Worm (Caenorhabditis elegans) whole organism, young adult: ENCODE results near the gene F26H11.8.

ENCODE experiments used
- B0019.2 ChIP-seq: fragments of 200-800 bp; sonication (Bioruptor generic); conservative IDR thresholded peaks from 2 replicates; pipeline ENCODE4 v1.3.6; 2022; ENCODE audit warnings: missing genetic modification reagents, missing genetic modification characterization, missing compliant biosample characterization
- B0336.3 ChIP-seq: fragments of 200-800 bp; sonication (Bioruptor generic); IDR thresholded peaks from 2 replicates; pipeline ENCODE4 v1.3.6; 2022; ENCODE audit warnings: missing genetic modification characterization, missing compliant biosample characterization
- D2030.7 ChIP-seq: fragments of 200-800 bp; sonication (Bioruptor generic); IDR thresholded peaks from 2 replicates; pipeline ENCODE4 v1.3.6; 2022; ENCODE audit warnings: missing genetic modification reagents, missing genetic modification characterization, missing compliant biosample characterization
- F39B2.1 ChIP-seq: fragments of 200-800 bp; sonication (Bioruptor generic); IDR thresholded peaks from 2 replicates; pipeline ENCODE4 v1.3.6; 2022; ENCODE audit warnings: missing genetic modification reagents, missing genetic modification characterization, missing compliant biosample characterization
- F52B5.7 ChIP-seq: sonication (generic microtip); optimal IDR thresholded peaks from 2 replicates; lab custom pipeline; 2016; ENCODE audit warnings: mild to moderate bottlenecking, missing genetic modification characterization, missing compliant biosample characterization
- F57A8.1 ChIP-seq: fragments of 200-800 bp; sonication (Bioruptor generic); optimal IDR thresholded peaks from 2 replicates; lab custom pipeline; 2018; ENCODE audit warnings: mild to moderate bottlenecking, missing genetic modification characterization, moderate library complexity, missing compliant biosample characterization
- K11D2.4 ChIP-seq: fragments of 200-800 bp; sonication (Bioruptor generic); IDR thresholded peaks from 2 replicates; pipeline ENCODE4 v1.3.6; 2022; ENCODE audit warnings: missing genetic modification reagents, missing genetic modification characterization, missing compliant biosample characterization
- T26A5.8 ChIP-seq: sonication (generic microtip); optimal IDR thresholded peaks from 2 replicates; lab custom pipeline; 2016; ENCODE audit warnings: missing genetic modification characterization, missing compliant biosample characterization
- Y53F4B.3 ChIP-seq: fragments of 200-800 bp; sonication (Bioruptor generic); IDR thresholded peaks from 2 replicates; pipeline ENCODE4 v1.3.6; 2022; ENCODE audit warnings: missing genetic modification reagents, missing genetic modification characterization, missing compliant biosample characterization
- Y79H2A.3 ChIP-seq: fragments of 200-800 bp; sonication (Bioruptor generic); conservative IDR thresholded peaks from 2 replicates; pipeline ENCODE4 v1.3.6; 2022; ENCODE audit warnings: missing genetic modification reagents, missing genetic modification characterization, missing compliant biosample characterization
- Y95B8A.8 ChIP-seq: fragments of 200-800 bp; sonication (Bioruptor generic); IDR thresholded peaks from 2 replicates; pipeline ENCODE4 v1.3.6; 2022; ENCODE audit warnings: missing genetic modification reagents, missing genetic modification characterization, missing compliant biosample characterization
- akir-1 ChIP-seq: fragments of 200-800 bp; sonication (Bioruptor generic); optimal IDR thresholded peaks from 2 replicates; lab custom pipeline; 2018; ENCODE audit warnings: mild to moderate bottlenecking, missing genetic modification characterization, moderate library complexity, missing compliant biosample characterization
- bed-2 ChIP-seq: fragments of 200-800 bp; sonication (Bioruptor generic); IDR thresholded peaks from 2 replicates; pipeline ENCODE4 v1.3.6; 2022; ENCODE audit warnings: missing genetic modification reagents, missing genetic modification characterization, missing compliant biosample characterization
- ccch-3 ChIP-seq: fragments of 200-800 bp; sonication (Bioruptor generic); optimal IDR thresholded peaks from 2 replicates; lab custom pipeline; 2018; ENCODE audit warnings: mild to moderate bottlenecking, missing genetic modification characterization, missing compliant biosample characterization
- cebp-1 ChIP-seq, 2 experiments: fragments of 200-800 bp in 1 of 2; sonication (Bioruptor generic) in 1 of 2; sonication (generic microtip) in 1 of 2; IDR thresholded peaks in 1 of 2; optimal IDR thresholded peaks in 1 of 2; 2 replicates each; pipeline versions ENCODE4 v1.3.6 to Lab custom; 2017 to 2022; ENCODE audit warnings: missing compliant biosample characterization in 2 of 2, missing genetic modification characterization in 2 of 2, mild to moderate bottlenecking in 1 of 2, missing genetic modification reagents in 1 of 2, moderate library complexity in 1 of 2
- ceh-40 ChIP-seq: fragments of 200-800 bp; sonication (Bioruptor generic); IDR thresholded peaks from 2 replicates; pipeline ENCODE4 v1.3.6; 2022; ENCODE audit warnings: missing genetic modification characterization, missing compliant biosample characterization
- ceh-91 ChIP-seq: fragments of 200-800 bp; sonication (Bioruptor generic); IDR thresholded peaks from 2 replicates; pipeline ENCODE4 v1.3.6; 2022; ENCODE audit warnings: missing genetic modification reagents, missing genetic modification characterization, missing compliant biosample characterization
- chd-7 ChIP-seq: sonication (generic microtip); optimal IDR thresholded peaks from 2 replicates; lab custom pipeline; 2016; ENCODE audit warnings: mild to moderate bottlenecking, missing genetic modification characterization, moderate library complexity, missing compliant biosample characterization
- die-1 ChIP-seq: sonication (generic microtip); optimal IDR thresholded peaks from 2 replicates; lab custom pipeline; 2016; ENCODE audit warnings: missing genotype, mild to moderate bottlenecking, missing genetic modification characterization, missing compliant biosample characterization
- dpff-1 ChIP-seq: sonication (generic microtip); optimal IDR thresholded peaks from 2 replicates; lab custom pipeline; 2017; ENCODE audit warnings: mild to moderate bottlenecking, missing genetic modification characterization, missing compliant biosample characterization
- dpl-1 ChIP-seq: fragments of 150-350 bp; optimal IDR thresholded peaks from 2 replicates; lab custom pipeline; 2014; ENCODE audit warnings: missing biosample characterization, missing genetic modification reagents, missing genetic modification characterization
- egl-18 ChIP-seq: fragments of 200-800 bp; sonication (Bioruptor generic); IDR thresholded peaks from 2 replicates; pipeline ENCODE4 v1.3.6; 2022; ENCODE audit warnings: missing genetic modification reagents, missing genetic modification characterization, missing compliant biosample characterization
- egl-44 ChIP-seq: fragments of 200-800 bp; sonication (Bioruptor generic); IDR thresholded peaks from 2 replicates; pipeline ENCODE4 v1.3.6; 2022; ENCODE audit warnings: missing genetic modification reagents, missing genetic modification characterization, missing compliant biosample characterization
- ets-4 ChIP-seq: fragments of 200-800 bp; sonication (Bioruptor generic); optimal IDR thresholded peaks from 2 replicates; lab custom pipeline; 2018; ENCODE audit warnings: mild to moderate bottlenecking, missing genetic modification characterization, missing compliant biosample characterization
- fkh-3 ChIP-seq: sonication (generic microtip); optimal IDR thresholded peaks from 2 replicates; lab custom pipeline; 2016; ENCODE audit warnings: mild to moderate bottlenecking, missing genetic modification characterization, missing compliant biosample characterization
- hmg-1.2 ChIP-seq: fragments of 200-800 bp; sonication (Bioruptor generic); IDR thresholded peaks from 2 replicates; pipeline ENCODE4 v1.3.6; 2022; ENCODE audit warnings: missing genetic modification reagents, missing genetic modification characterization, missing compliant biosample characterization
- hmg-20 ChIP-seq: fragments of 200-800 bp; sonication (Bioruptor generic); IDR thresholded peaks from 2 replicates; pipeline ENCODE4 v1.3.6; 2022; ENCODE audit warnings: missing genetic modification reagents, missing genetic modification characterization, missing compliant biosample characterization
- hsf-1 ChIP-seq: fragments of 200-800 bp; sonication (Bioruptor generic); IDR thresholded peaks from 2 replicates; pipeline ENCODE4 v1.3.6; 2022; ENCODE audit warnings: missing genetic modification reagents, missing genetic modification characterization, missing compliant biosample characterization
- lin-35 ChIP-seq, 3 experiments: fragments of 150-350 bp in 2 of 3; sonication (generic microtip) in 1 of 3; optimal IDR thresholded peaks; 2 replicates each; lab custom pipeline; 2014 to 2018; ENCODE audit warnings: missing biosample characterization in 3 of 3, missing genetic modification characterization in 3 of 3, missing genetic modification reagents in 3 of 3
- lin-40 ChIP-seq: sonication (generic microtip); optimal IDR thresholded peaks from 2 replicates; lab custom pipeline; 2016; ENCODE audit warnings: missing genetic modification characterization, mild to moderate bottlenecking, missing compliant biosample characterization, missing genotype, missing genetic modification reagents
- lin-54 ChIP-seq: fragments of 200-800 bp; sonication (Bioruptor generic); optimal IDR thresholded peaks from 2 replicates; lab custom pipeline; 2018; ENCODE audit warnings: mild to moderate bottlenecking, missing genetic modification characterization, missing compliant biosample characterization
- lir-1 ChIP-seq: fragments of 200-800 bp; sonication (Bioruptor generic); conservative IDR thresholded peaks from 2 replicates; pipeline ENCODE4 v1.3.6; 2022; ENCODE audit warnings: missing genetic modification reagents, missing genetic modification characterization, missing compliant biosample characterization
- lsl-1 ChIP-seq: fragments of 200-800 bp; sonication (Bioruptor generic); optimal IDR thresholded peaks from 2 replicates; lab custom pipeline; 2018; ENCODE audit warnings: mild to moderate bottlenecking, missing genetic modification characterization, moderate library complexity, missing compliant biosample characterization
- madf-8 ChIP-seq: fragments of 200-800 bp; sonication (Bioruptor generic); conservative IDR thresholded peaks from 2 replicates; pipeline ENCODE4 v1.3.6; 2022; ENCODE audit warnings: missing genetic modification reagents, missing genetic modification characterization, missing compliant biosample characterization
- mel-28 ChIP-seq: sonication (generic microtip); optimal IDR thresholded peaks from 2 replicates; lab custom pipeline; 2016; ENCODE audit warnings: borderline replicate concordance, mild to moderate bottlenecking, missing genetic modification characterization, missing compliant biosample characterization
- mxl-1 ChIP-seq: sonication (generic microtip); optimal IDR thresholded peaks from 2 replicates; lab custom pipeline; 2016; ENCODE audit warnings: missing genetic modification characterization, missing compliant biosample characterization
- nfya-2 ChIP-seq: fragments of 200-800 bp; sonication (Bioruptor generic); IDR thresholded peaks from 2 replicates; pipeline ENCODE4 v1.3.6; 2022; ENCODE audit warnings: missing genetic modification reagents, missing genetic modification characterization, missing compliant biosample characterization
- nhr-179 ChIP-seq: sonication (generic microtip); optimal IDR thresholded peaks from 2 replicates; lab custom pipeline; 2016; ENCODE audit warnings: mild to moderate bottlenecking, missing genetic modification characterization, missing compliant biosample characterization
- rcor-1 ChIP-seq: fragments of 200-800 bp; sonication (Bioruptor generic); IDR thresholded peaks from 2 replicates; pipeline ENCODE4 v1.3.6; 2022; ENCODE audit warnings: missing genetic modification reagents, missing genetic modification characterization, missing compliant biosample characterization
- repo-1 ChIP-seq: sonication (generic microtip); optimal IDR thresholded peaks from 2 replicates; lab custom pipeline; 2017; ENCODE audit warnings: mild to moderate bottlenecking, missing genetic modification characterization, missing compliant biosample characterization
- sdz-38 ChIP-seq: sonication (generic microtip); optimal IDR thresholded peaks from 2 replicates; lab custom pipeline; 2016; ENCODE audit warnings: missing genotype, missing genetic modification characterization, missing compliant biosample characterization
- snpc-4 ChIP-seq, 5 experiments: fragments of 150-350 bp in 1 of 5; sonication (generic microtip) in 4 of 5; optimal IDR thresholded peaks; 2 replicates each; lab custom pipeline; 2014 to 2018; ENCODE audit warnings: missing genetic modification characterization in 5 of 5, missing biosample characterization in 3 of 5, antibody characterized with exemption in 2 of 5, mild to moderate bottlenecking in 2 of 5, missing compliant biosample characterization in 2 of 5, missing genotype in 2 of 5, moderate library complexity in 2 of 5, missing genetic modification reagents in 1 of 5
- sptf-2 ChIP-seq: fragments of 200-800 bp; sonication (Bioruptor generic); optimal IDR thresholded peaks from 2 replicates; lab custom pipeline; 2018; ENCODE audit warnings: mild to moderate bottlenecking, missing genetic modification characterization, missing compliant biosample characterization
- tbp1 ChIP-seq: fragments of 200-800 bp; sonication (Bioruptor generic); optimal IDR thresholded peaks from 2 replicates; lab custom pipeline; 2018; ENCODE audit warnings: mild to moderate bottlenecking, missing genetic modification characterization, missing compliant biosample characterization
- tbx-9 ChIP-seq: sonication (generic microtip); optimal IDR thresholded peaks from 2 replicates; lab custom pipeline; 2016; ENCODE audit warnings: borderline replicate concordance, missing genetic modification characterization, inconsistent platforms, missing compliant biosample characterization
- unc-130 ChIP-seq: sonication (generic microtip); optimal IDR thresholded peaks from 2 replicates; lab custom pipeline; 2016; ENCODE audit warnings: missing genetic modification reagents, missing genetic modification characterization, missing compliant biosample characterization
- unc-62 ChIP-seq: fragments of 150-350 bp; optimal IDR thresholded peaks from 2 replicates; lab custom pipeline; 2014; ENCODE audit warnings: missing biosample characterization, missing genetic modification reagents, missing genetic modification characterization
- ztf-22 ChIP-seq: fragments of 200-800 bp; sonication (Bioruptor generic); optimal IDR thresholded peaks from 2 replicates; lab custom pipeline; 2018; ENCODE audit warnings: mild to moderate bottlenecking, missing genetic modification characterization, moderate library complexity, missing compliant biosample characterization

The F26H11.8 gene

ce11 chrII:14357936-14358416 lies 30.3 kb upstream of the F26H11.8 start, which contains the start of the genes agl-1 and pfs-2:
TSS of gene agl-1 (minus strand) at chrII:14358113.
TSS of gene pfs-2 (plus strand) at chrII:14358366.
- TF ChIP-seq egl-44 (GFP tag; lab: Robert Waterston, UW), result no peak
- TF ChIP-seq F52B5.7 (tag; lab: Kevin White, UChicago), result no peak
- no peak for TF ChIP-seq unc-130 (GFP tag; lab: Kevin White, UChicago)
- TF ChIP-seq T26A5.8 (tag; lab: Kevin White, UChicago), result no peak
- no peak for TF ChIP-seq snpc-4 (GFP tag; optimal IDR thresholded peaks at IDR 0.05; lab: Kevin White, UChicago)
- TF ChIP-seq snpc-4 (tag; optimal IDR thresholded peaks at IDR 0.05; lab: Kevin White, UChicago), result peak in 2 of 4 experiments; percentile 39 to 51
- TF ChIP-seq tbp1 (GFP tag; lab: Kevin White, UChicago), result no peak
- TF ChIP-seq die-1 (tag; lab: Kevin White, UChicago), result no peak
- TF ChIP-seq madf-8 (GFP tag; lab: Robert Waterston, UW), result no peak
- TF ChIP-seq B0019.2 (GFP tag; lab: Robert Waterston, UW), result no peak
- TF ChIP-seq lsl-1 (GFP tag; lab: Kevin White, UChicago), result peak; percentile 35
- TF ChIP-seq F57A8.1 (GFP tag; lab: Kevin White, UChicago), result no peak
- no peak for TF ChIP-seq tbx-9 (tag; lab: Kevin White, UChicago)
- TF ChIP-seq Y53F4B.3, result no peak
- no peak for TF ChIP-seq hsf-1 (GFP tag; lab: Robert Waterston, UW)
- TF ChIP-seq akir-1 (GFP tag; lab: Kevin White, UChicago), result no peak
- peak; percentile 78 for TF ChIP-seq lin-54 (GFP tag; lab: Kevin White, UChicago)
- no peak for TF ChIP-seq B0336.3 (GFP tag; lab: Robert Waterston, UW)
- TF ChIP-seq unc-62, result no peak
- TF ChIP-seq dpl-1, result peak; percentile 34
- TF ChIP-seq nfya-2 (GFP tag; lab: Robert Waterston, UW), result no peak
- TF ChIP-seq D2030.7 (GFP tag; lab: Robert Waterston, UW), result peak; percentile 47; the same call in 1 of the 2 replicates
- TF ChIP-seq hmg-20 (GFP tag; lab: Robert Waterston, UW), result no peak
- TF ChIP-seq F39B2.1 (GFP tag; lab: Robert Waterston, UW), result no peak
- no peak for TF ChIP-seq hmg-1.2
- TF ChIP-seq ccch-3 (GFP tag; lab: Kevin White, UChicago), result no peak
- no peak for TF ChIP-seq ceh-91 (GFP tag; lab: Robert Waterston, UW)
- TF ChIP-seq rcor-1, result no peak
- TF ChIP-seq bed-2 (GFP tag; lab: Robert Waterston, UW), result no peak
- TF ChIP-seq Y95B8A.8 (GFP tag; lab: Robert Waterston, UW), result no peak
- TF ChIP-seq fkh-3 (tag; lab: Kevin White, UChicago), result no peak
- no peak for TF ChIP-seq chd-7 (tag; lab: Kevin White, UChicago)
- no peak for TF ChIP-seq cebp-1 (GFP tag; IDR thresholded peaks at IDR 0.05; lab: Robert Waterston, UW)
- peak; percentile 68 for TF ChIP-seq cebp-1 (tag; optimal IDR thresholded peaks at IDR 0.05; lab: Kevin White, UChicago)
- TF ChIP-seq lir-1 (GFP tag; lab: Robert Waterston, UW), result no peak
- TF ChIP-seq sdz-38, result no peak
- peak in 2 of 3 experiments; percentile 18 to 90 for TF ChIP-seq lin-35 (GFP tag; optimal IDR thresholded peaks at IDR 0.05; lab: Kevin White, UChicago)
- no peak for TF ChIP-seq nhr-179 (tag; lab: Kevin White, UChicago)
- TF ChIP-seq ceh-40 (GFP tag; lab: Robert Waterston, UW), result no peak
- TF ChIP-seq mxl-1 (tag; lab: Kevin White, UChicago), result no peak
- TF ChIP-seq ztf-22, result no peak
- TF ChIP-seq sptf-2 (GFP tag; lab: Kevin White, UChicago), result no peak
- no peak for TF ChIP-seq K11D2.4 (GFP tag; lab: Robert Waterston, UW)
- TF ChIP-seq Y79H2A.3 (GFP tag; lab: Robert Waterston, UW), result no peak
- no peak for TF ChIP-seq dpff-1 (tag; lab: Kevin White, UChicago)
- TF ChIP-seq ets-4 (GFP tag; lab: Kevin White, UChicago), result no peak
- TF ChIP-seq egl-18 (GFP tag; lab: Robert Waterston, UW), result no peak
- TF ChIP-seq mel-28 (tag; lab: Kevin White, UChicago), result no peak
- TF ChIP-seq repo-1 (tag; lab: Kevin White, UChicago), result no peak
- peak; percentile 54 for TF ChIP-seq lin-40
